Fruit fly (Drosophila melanogaster) whole organism, wandering third instar larva: ENCODE results near the gene CG5326.

Experiments
- Dfd ChIP-seq: fragments of >200 bp; optimal IDR thresholded peaks from 2 replicates; lab custom pipeline; 2017; ENCODE audit warnings: missing biosample characterization, missing genetic modification characterization
- Dif ChIP-seq: fragments of 200-275, 200-300 bp; sonication (Bioruptor generic); optimal IDR thresholded peaks from 2 replicates; lab custom pipeline; 2018; ENCODE audit warnings: missing biosample characterization, missing genetic modification characterization; ENCODE audit not compliant: partially characterized antibody
- GATAd ChIP-seq: sonication (Bioruptor generic); optimal IDR thresholded peaks from 2 replicates; lab custom pipeline; 2016; ENCODE audit warnings: missing biosample characterization, missing genetic modification characterization
- Myc ChIP-seq: fragments of >200 bp; optimal IDR thresholded peaks from 2 replicates; lab custom pipeline; 2017
- Rel ChIP-seq, 2 experiments: fragments of 200-800 bp; sonication (Bioruptor generic) in 1 of 2; optimal IDR thresholded peaks; 2 replicates in 1 of 2; 3 replicates in 1 of 2; lab custom pipeline; 2016 to 2019; ENCODE audit warnings: mild to moderate bottlenecking in 2 of 2, missing biosample characterization in 2 of 2, missing genetic modification characterization in 2 of 2, moderate library complexity in 1 of 2
- dl ChIP-seq, 2 experiments: fragments of 175-275, 200-275 bp in 1 of 2; fragments of 200-275 bp in 1 of 2; sonication (Bioruptor generic); optimal IDR thresholded peaks; lab custom pipeline; 2018; ENCODE audit warnings: mild to moderate bottlenecking in 2 of 2, missing biosample characterization in 2 of 2, missing genetic modification characterization in 2 of 2, moderate library complexity in 2 of 2; ENCODE audit not compliant: partially characterized antibody in 2 of 2, insufficient read depth in 1 of 2
- sage ChIP-seq: fragments of 200-800 bp; sonication (Bioruptor generic); optimal IDR thresholded peaks from 2 replicates; lab custom pipeline; 2016; ENCODE audit warnings: missing biosample characterization, mild to moderate bottlenecking, missing genetic modification characterization
- tai ChIP-seq: sonication (Bioruptor generic); optimal IDR thresholded peaks from 2 replicates; lab custom pipeline; 2016; ENCODE audit warnings: missing biosample characterization, missing genetic modification characterization

DNA sequence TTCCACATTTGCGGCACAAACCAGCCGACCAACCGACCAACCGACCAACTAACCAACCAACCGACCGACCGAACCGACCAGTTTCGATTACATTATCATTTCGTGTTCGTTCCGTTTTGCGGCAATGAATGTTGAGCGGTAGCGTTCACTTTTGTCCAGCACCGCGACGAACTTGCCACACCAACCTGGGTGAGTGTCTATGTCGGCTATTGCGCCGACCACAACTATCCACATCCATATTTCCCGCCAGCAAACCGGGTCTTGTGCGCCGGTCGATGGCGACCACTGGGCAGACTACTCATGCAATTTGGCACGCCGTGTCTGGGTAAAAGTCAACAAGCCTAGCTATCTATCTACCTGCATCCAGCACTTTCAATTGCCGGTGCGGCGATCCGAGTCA, 37.3 kb upstream of the CG5326 start:
- no peak for TF ChIP-seq tai (GFP tag; lab: Kevin White, UChicago)
- TF ChIP-seq GATAd (GFP tag; lab: Kevin White, UChicago), result no peak
- TF ChIP-seq Dif, result no peak
- no peak for TF ChIP-seq Rel (GFP tag; optimal IDR thresholded peaks at IDR 0.05; lab: Kevin White, UChicago)
- TF ChIP-seq Rel (tag; optimal IDR thresholded peaks at IDR 0.05; lab: Kevin White, UChicago), result no peak
- no peak for TF ChIP-seq Myc (lab: Kevin White, UChicago)
- no peak for TF ChIP-seq sage (GFP tag; lab: Kevin White, UChicago)
- TF ChIP-seq Dfd (GFP tag; lab: Kevin White, UChicago), result no peak
- no peak for TF ChIP-seq dl (GFP tag; optimal IDR thresholded peaks at IDR 0.05; lab: Kevin White, UChicago; ENCODE audit: insufficient read depth in 1 of 2, partially characterized antibody in 2 of 2)
